Worm (Caenorhabditis elegans): ENCODE measurements around the gene clec-133.

Gene clec-133

ce11 chrII:3609764-3610163 lies 31.5 kb downstream of the clec-133 start, which contains the start of gene Y49F6A.5:
Y49F6A.5 (minus strand) TSS chrII:3609864.
- no peak for TF ChIP-seq ces-1 (GFP tag; optimal IDR thresholded peaks at IDR 0.05)
- TF ChIP-seq mls-2 (tag; optimal IDR thresholded peaks at IDR 0.05), result no peak
- no peak for TF ChIP-seq ham-2 (GFP tag; optimal IDR thresholded peaks at IDR 0.05)
- no peak for TF ChIP-seq lin-13 (tag; optimal IDR thresholded peaks at IDR 0.05)
- TF ChIP-seq bed-3 (GFP tag; optimal IDR thresholded peaks at IDR 0.05), result no peak

- TF ChIP-seq sptf-1 (tag; optimal IDR thresholded peaks at IDR 0.05) (peak; percentile 31), zip-8 (tag; optimal IDR thresholded peaks at IDR 0.05) (no peak)
Measured at ce11 chrII:3616615-3617014, 38.4 kb downstream of the clec-133 start.

ce11 chrII:3617512-3617911 lies 39.3 kb downstream of the clec-133 start, which contains the start of gene F40E12.1:
F40E12.1 (plus strand) TSS chrII:3617812.
- TF ChIP-seq ceh-43 (GFP tag; optimal IDR thresholded peaks at IDR 0.05) (no peak), tbx-8 (GFP tag; optimal IDR thresholded peaks at IDR 0.05) (no peak), ztf-11 (tag; optimal IDR thresholded peaks at IDR 0.05) (no peak), ham-2 (GFP tag; optimal IDR thresholded peaks at IDR 0.05) (no peak)

- peak; percentile 17 for TF ChIP-seq mep-1 (tag; optimal IDR thresholded peaks at IDR 0.05)
- no peak for TF ChIP-seq ceh-43 (GFP tag; optimal IDR thresholded peaks at IDR 0.05)
Measured at ce11 chrII:3620862-3621261, 42.6 kb downstream of the clec-133 start.

- no peak for TF ChIP-seq nhr-76 (tag; optimal IDR thresholded peaks at IDR 0.05)
- no peak for TF ChIP-seq ceh-39 (tag; optimal IDR thresholded peaks at IDR 0.05)
- no peak for TF ChIP-seq pha-4 (tag; optimal IDR thresholded peaks at IDR 0.05)
- TF ChIP-seq lsy-2 (tag; optimal IDR thresholded peaks at IDR 0.05), result no peak
- no peak for TF ChIP-seq unc-62 (GFP tag; optimal IDR thresholded peaks at IDR 0.05)
- TF ChIP-seq M03D4.4 (tag; optimal IDR thresholded peaks at IDR 0.05), result no peak
- TF ChIP-seq lin-32 (GFP tag; optimal IDR thresholded peaks at IDR 0.05), result no peak
- no peak for TF ChIP-seq blmp-1 (tag; optimal IDR thresholded peaks at IDR 0.05)
- TF ChIP-seq bed-3 (GFP tag; optimal IDR thresholded peaks at IDR 0.05), result no peak
- no peak for TF ChIP-seq mls-2 (tag; optimal IDR thresholded peaks at IDR 0.05)
- TF ChIP-seq flh-1 (GFP tag; optimal IDR thresholded peaks at IDR 0.05), result no peak
- no peak for TF ChIP-seq unc-39 (tag; optimal IDR thresholded peaks at IDR 0.05)
- no peak for TF ChIP-seq snpc-4 (tag; optimal IDR thresholded peaks at IDR 0.05)
- TF ChIP-seq nhr-2 (tag; optimal IDR thresholded peaks at IDR 0.05), result no peak
- no peak for TF ChIP-seq ceh-83 (GFP tag; optimal IDR thresholded peaks at IDR 0.05)
- TF ChIP-seq nhr-237 (tag; optimal IDR thresholded peaks at IDR 0.05), result no peak
- no peak for TF ChIP-seq tbx-8 (GFP tag; optimal IDR thresholded peaks at IDR 0.05)
- no peak for TF ChIP-seq ztf-11 (tag; optimal IDR thresholded peaks at IDR 0.05)
Measured at ce11 chrII:3622014-3622413, 43.8 kb downstream of the clec-133 start, which contains the start of gene M151.7. M151.7 (plus strand) TSS chrII:3622314.

ce11 chrII:3626872-3627271 lies 48.7 kb downstream of the clec-133 start, which contains the start of gene M151.3:
M151.3 (plus strand) TSS chrII:3627172.
- TF ChIP-seq blmp-1 (tag; optimal IDR thresholded peaks at IDR 0.05) (no peak), mep-1 (tag; optimal IDR thresholded peaks at IDR 0.05) (no peak)

All from whole organism, mixed stage, embryonic.